Worm (Caenorhabditis elegans) whole organism, L2 larva: ENCODE results near the gene D2096.9.

Source experiments
- C34F6.9 ChIP-seq: fragments of 150-350 bp; optimal IDR thresholded peaks from 2 replicates; lab custom pipeline; 2014; ENCODE audit warnings: missing biosample characterization, missing genetic modification characterization
- F13H6.1 ChIP-seq: sonication (generic microtip); optimal IDR thresholded peaks from 2 replicates; lab custom pipeline; 2016; ENCODE audit warnings: missing genetic modification characterization, missing compliant biosample characterization
- R02D3.7 ChIP-seq: fragments of 150-350 bp; optimal IDR thresholded peaks from 2 replicates; lab custom pipeline; 2014; ENCODE audit warnings: missing biosample characterization, missing genetic modification characterization
- Y55F3AM.14 ChIP-seq: fragments of 200-800 bp; sonication (Bioruptor generic); optimal IDR thresholded peaks from 2 replicates; lab custom pipeline; 2018; ENCODE audit warnings: mild to moderate bottlenecking, missing genetic modification characterization, missing compliant biosample characterization
- ZK546.5 ChIP-seq: sonication (generic microtip); optimal IDR thresholded peaks from 2 replicates; lab custom pipeline; 2017; ENCODE audit warnings: missing biosample characterization, missing genetic modification characterization
- alr-1 ChIP-seq: fragments of 150-350 bp; optimal IDR thresholded peaks from 2 replicates; lab custom pipeline; 2014; ENCODE audit warnings: missing biosample characterization, missing genetic modification characterization
- aly-2 ChIP-seq: fragments of 150-350 bp; optimal IDR thresholded peaks from 2 replicates; lab custom pipeline; 2014; ENCODE audit warnings: missing biosample characterization, missing genetic modification characterization
- ama-1 ChIP-seq: fragments of 150-350 bp; optimal IDR thresholded peaks from 2 replicates; lab custom pipeline; 2018; ENCODE audit warnings: inconsistent platforms
- blmp-1 ChIP-seq: sonication (generic microtip); optimal IDR thresholded peaks from 2 replicates; lab custom pipeline; 2017; ENCODE audit warnings: missing genetic modification characterization, mild to moderate bottlenecking, missing compliant biosample characterization, antibody characterized with exemption, moderate library complexity; ENCODE audit not compliant: insufficient read depth
- ceh-16 ChIP-seq: fragments of 150-350 bp; optimal IDR thresholded peaks from 2 replicates; lab custom pipeline; 2014; ENCODE audit warnings: missing biosample characterization, missing genetic modification characterization
- ceh-82 ChIP-seq: fragments of 150-350 bp; optimal IDR thresholded peaks from 2 replicates; lab custom pipeline; 2014; ENCODE audit warnings: missing biosample characterization, missing genetic modification characterization
- dmd-4 ChIP-seq: sonication (generic microtip); optimal IDR thresholded peaks from 2 replicates; lab custom pipeline; 2017; ENCODE audit warnings: missing biosample characterization, missing genetic modification characterization
- egl-27 ChIP-seq: sonication (generic microtip); optimal IDR thresholded peaks from 3 replicates; lab custom pipeline; 2017; ENCODE audit warnings: missing biosample characterization, missing genetic modification reagents, missing genetic modification characterization
- elt-1 ChIP-seq: fragments of 150-350 bp; optimal IDR thresholded peaks from 2 replicates; lab custom pipeline; 2014; ENCODE audit warnings: missing biosample characterization, missing genetic modification characterization
- elt-3 ChIP-seq: sonication (generic microtip); optimal IDR thresholded peaks from 2 replicates; lab custom pipeline; 2017; ENCODE audit warnings: missing biosample characterization, missing genetic modification characterization
- fos-1 ChIP-seq: fragments of 150-350 bp; optimal IDR thresholded peaks from 2 replicates; lab custom pipeline; 2014; ENCODE audit warnings: missing biosample characterization, missing genetic modification characterization
- gmeb-1 ChIP-seq: fragments of 150-350 bp; optimal IDR thresholded peaks from 2 replicates; lab custom pipeline; 2014; ENCODE audit warnings: missing biosample characterization, missing genetic modification characterization
- lin-11 ChIP-seq: fragments of 150-350 bp; sonication (generic microtip); optimal IDR thresholded peaks from 2 replicates; lab custom pipeline; 2014; ENCODE audit warnings: missing biosample characterization, missing genetic modification characterization, inconsistent platforms, mixed read lengths
- lin-13 ChIP-seq: fragments of 150-350 bp; optimal IDR thresholded peaks from 2 replicates; lab custom pipeline; 2014; ENCODE audit warnings: missing biosample characterization, missing genetic modification reagents, missing genetic modification characterization
- lin-39 ChIP-seq: fragments of 150-350 bp; optimal IDR thresholded peaks from 2 replicates; lab custom pipeline; 2014; ENCODE audit warnings: missing biosample characterization, missing genetic modification reagents, missing genetic modification characterization
- lsy-2 ChIP-seq, 2 experiments: fragments of 150-350 bp in 1 of 2; sonication (generic microtip) in 1 of 2; optimal IDR thresholded peaks; 2 replicates each; lab custom pipeline; 2014 to 2017; ENCODE audit warnings: missing biosample characterization in 2 of 2, missing genetic modification characterization in 2 of 2
- mab-5 ChIP-seq: fragments of 150-350 bp; optimal IDR thresholded peaks from 2 replicates; lab custom pipeline; 2014; ENCODE audit warnings: missing biosample characterization, missing genetic modification characterization
- mbf-1 ChIP-seq: sonication (generic microtip); optimal IDR thresholded peaks from 2 replicates; lab custom pipeline; 2017; ENCODE audit warnings: missing biosample characterization, missing genetic modification characterization
- mdl-1 ChIP-seq, 2 experiments: fragments of 150-350 bp in 1 of 2; sonication (generic microtip) in 1 of 2; optimal IDR thresholded peaks; 2 replicates each; lab custom pipeline; 2017; ENCODE audit warnings: missing biosample characterization in 2 of 2, missing genetic modification characterization in 2 of 2
- nhr-10 ChIP-seq: sonication (generic microtip); optimal IDR thresholded peaks from 2 replicates; lab custom pipeline; 2017; ENCODE audit warnings: missing biosample characterization, missing genetic modification characterization
- nhr-11 ChIP-seq: fragments of 150-350 bp; optimal IDR thresholded peaks from 2 replicates; lab custom pipeline; 2014; ENCODE audit warnings: missing biosample characterization, missing genetic modification characterization
- nhr-12 ChIP-seq: fragments of 150-350 bp; optimal IDR thresholded peaks from 2 replicates; lab custom pipeline; 2014; ENCODE audit warnings: missing biosample characterization, missing genetic modification characterization
- nhr-129 ChIP-seq: fragments of 150-350 bp; optimal IDR thresholded peaks from 2 replicates; lab custom pipeline; 2014; ENCODE audit warnings: missing biosample characterization, missing genetic modification characterization
- nhr-21 ChIP-seq: fragments of 150-350 bp; optimal IDR thresholded peaks from 2 replicates; lab custom pipeline; 2014; ENCODE audit warnings: missing biosample characterization, missing genetic modification characterization
- nhr-23 ChIP-seq: fragments of 150-350 bp; optimal IDR thresholded peaks from 2 replicates; lab custom pipeline; 2014; ENCODE audit warnings: missing biosample characterization, missing genetic modification reagents, missing genetic modification characterization
- nhr-237 ChIP-seq: fragments of 150-350 bp; optimal IDR thresholded peaks from 2 replicates; lab custom pipeline; 2014; ENCODE audit warnings: missing biosample characterization, missing genetic modification characterization
- nhr-25 ChIP-seq: fragments of 150-350 bp; sonication (generic microtip); optimal IDR thresholded peaks from 3 replicates; lab custom pipeline; 2014; ENCODE audit warnings: missing biosample characterization, missing genetic modification characterization
- nhr-6 ChIP-seq: fragments of 150-350 bp; optimal IDR thresholded peaks from 2 replicates; lab custom pipeline; 2014; ENCODE audit warnings: missing biosample characterization, missing genetic modification characterization
- nhr-77 ChIP-seq: fragments of 150-350 bp; optimal IDR thresholded peaks from 2 replicates; lab custom pipeline; 2014; ENCODE audit warnings: missing biosample characterization, missing genetic modification characterization
- peb-1 ChIP-seq: fragments of 150-350 bp; optimal IDR thresholded peaks from 2 replicates; lab custom pipeline; 2014; ENCODE audit warnings: missing biosample characterization, missing genetic modification characterization
- sem-4 ChIP-seq: fragments of 150-350 bp; optimal IDR thresholded peaks from 2 replicates; lab custom pipeline; 2014; ENCODE audit warnings: missing biosample characterization, missing genetic modification reagents, missing genetic modification characterization
- skn-1 ChIP-seq: sonication (generic microtip); optimal IDR thresholded peaks from 2 replicates; lab custom pipeline; 2017; ENCODE audit warnings: missing biosample characterization, missing genetic modification characterization
- sma-3 ChIP-seq: sonication (generic microtip); optimal IDR thresholded peaks from 2 replicates; lab custom pipeline; 2016; ENCODE audit warnings: missing genetic modification reagents, missing genetic modification characterization, missing compliant biosample characterization
- sma-9 ChIP-seq, 2 experiments: fragments of 150-350 bp in 1 of 2; sonication (generic microtip) in 1 of 2; optimal IDR thresholded peaks; 2 replicates each; lab custom pipeline; 2014 to 2016; ENCODE audit warnings: missing genetic modification characterization in 2 of 2, mild to moderate bottlenecking in 1 of 2, missing biosample characterization in 1 of 2, missing compliant biosample characterization in 1 of 2, missing genetic modification reagents in 1 of 2, moderate library complexity in 1 of 2
- snpc-4 ChIP-seq: fragments of 150-350 bp; optimal IDR thresholded peaks from 2 replicates; lab custom pipeline; 2014; ENCODE audit warnings: missing biosample characterization, missing genetic modification characterization
- unc-39 ChIP-seq: fragments of 150-350 bp; optimal IDR thresholded peaks from 2 replicates; lab custom pipeline; 2014; ENCODE audit warnings: missing biosample characterization, missing genetic modification characterization
- unc-55 ChIP-seq: fragments of 150-350 bp; sonication (generic microtip); optimal IDR thresholded peaks from 3 replicates; lab custom pipeline; 2014; ENCODE audit warnings: missing biosample characterization, missing genetic modification reagents, missing genetic modification characterization
- unc-62 ChIP-seq: fragments of 150-350 bp; optimal IDR thresholded peaks from 2 replicates; lab custom pipeline; 2014; ENCODE audit warnings: missing biosample characterization, missing genetic modification reagents, missing genetic modification characterization
- ztf-1 ChIP-seq: fragments of 200-800 bp; sonication (Bioruptor generic); conservative IDR thresholded peaks from 2 replicates; pipeline ENCODE4 v1.3.6; 2022; ENCODE audit warnings: missing genetic modification characterization, missing compliant biosample characterization
- ztf-11 ChIP-seq: sonication (generic microtip); optimal IDR thresholded peaks from 2 replicates; lab custom pipeline; 2017; ENCODE audit warnings: missing biosample characterization, missing genetic modification characterization
- ztf-4 ChIP-seq: fragments of 150-350 bp; optimal IDR thresholded peaks from 2 replicates; lab custom pipeline; 2014; ENCODE audit warnings: missing biosample characterization, missing genetic modification characterization

The D2096.9 gene

ce11 chrIV:8333988-8334863, 48.4 kb downstream of the D2096.9 start, which contains the start of gene his-32:
TSS of gene his-32 (plus strand) at chrIV:8334305.
- TF ChIP-seq ztf-11 (no peak), R02D3.7 (tag; lab: Kevin White, UChicago) (no peak), blmp-1 (tag; lab: Kevin White, UChicago) (no peak), sma-3 (GFP tag; lab: Kevin White, UChicago) (peak; percentile 55), skn-1 (tag; lab: Kevin White, UChicago) (no peak), sma-9 (GFP tag; optimal IDR thresholded peaks at IDR 0.05; lab: Kevin White, UChicago) (peak; percentile 5), sma-9 (tag; optimal IDR thresholded peaks at IDR 0.05; lab: Kevin White, UChicago) (no peak), elt-1 (tag; lab: Kevin White, UChicago) (no peak), nhr-25 (tag; lab: Kevin White, UChicago) (peak; percentile 95), unc-62 (GFP tag; lab: Kevin White, UChicago) (no peak), gmeb-1 (tag; lab: Kevin White, UChicago) (no peak), ztf-4 (tag; lab: Kevin White, UChicago) (no peak), F13H6.1 (tag; lab: Kevin White, UChicago) (no peak), lin-13 (peak; percentile 67), peb-1 (no peak), ceh-82 (tag; lab: Kevin White, UChicago) (no peak), mbf-1 (tag; lab: Kevin White, UChicago) (no peak), mdl-1 (tag; optimal IDR thresholded peaks at IDR 0.05; lab: Kevin White, UChicago) (no peak), nhr-23 (no peak), nhr-21 (tag; lab: Kevin White, UChicago) (peak; percentile 37), Y55F3AM.14 (no peak), nhr-11 (tag; lab: Kevin White, UChicago) (no peak), nhr-10 (tag; lab: Kevin White, UChicago) (no peak), ztf-1 (no peak), nhr-129 (tag; lab: Kevin White, UChicago) (peak; percentile 68), nhr-6 (peak; percentile 80), dmd-4 (tag; lab: Kevin White, UChicago) (no peak), nhr-77 (no peak), egl-27 (tag; lab: Kevin White, UChicago) (no peak), mab-5 (tag; lab: Kevin White, UChicago) (peak; percentile 66), nhr-12 (tag; lab: Kevin White, UChicago) (no peak), ZK546.5 (tag; lab: Kevin White, UChicago) (no peak), ama-1 (lab: Kevin White, UChicago) (no peak), ceh-16 (tag; lab: Kevin White, UChicago) (peak; percentile 97), elt-3 (tag; lab: Kevin White, UChicago) (no peak), nhr-237 (no peak), lin-39 (tag; lab: Kevin White, UChicago) (no peak), unc-39 (tag; lab: Kevin White, UChicago) (no peak), C34F6.9 (tag; lab: Kevin White, UChicago) (peak; percentile 30), lin-11 (no peak), aly-2 (no peak), lsy-2 (tag; optimal IDR thresholded peaks at IDR 0.05; lab: Kevin White, UChicago) (no peak), fos-1 (tag; lab: Kevin White, UChicago) (peak; percentile 21), unc-55 (GFP tag; lab: Kevin White, UChicago) (no peak), sem-4 (tag; lab: Kevin White, UChicago) (peak; percentile 75), snpc-4 (tag; lab: Kevin White, UChicago) (no peak), alr-1 (tag; lab: Kevin White, UChicago) (no peak)
- TF ChIP-seq, all 48 proteins: peak for 12
